Worm (Caenorhabditis elegans) whole organism, late embryonic: ENCODE data around the gene sri-6.

Experiments used
- ceh-19 ChIP-seq: fragments of 200-800 bp; sonication (Bioruptor generic); optimal IDR thresholded peaks from 2 replicates; lab custom pipeline; 2018; ENCODE audit warnings: mild to moderate bottlenecking, missing genetic modification characterization, missing compliant biosample characterization
- fkh-10 ChIP-seq: fragments of 150-350 bp; optimal IDR thresholded peaks from 2 replicates; lab custom pipeline; 2014; ENCODE audit warnings: missing biosample characterization, missing genetic modification reagents, missing genetic modification characterization
- gmeb-2 ChIP-seq: sonication (generic microtip); optimal IDR thresholded peaks from 2 replicates; lab custom pipeline; 2016; ENCODE audit warnings: missing genetic modification characterization, inconsistent platforms, missing compliant biosample characterization
- nfya-1 ChIP-seq: sonication (generic microtip); optimal IDR thresholded peaks from 2 replicates; lab custom pipeline; 2017; ENCODE audit warnings: missing genetic modification characterization, mild to moderate bottlenecking, missing compliant biosample characterization, antibody characterized with exemption, moderate library complexity
- nhr-11 ChIP-seq: fragments of 150-350 bp; optimal IDR thresholded peaks from 2 replicates; lab custom pipeline; 2014; ENCODE audit warnings: missing biosample characterization, missing genetic modification characterization
- odd-2 ChIP-seq: sonication (generic microtip); optimal IDR thresholded peaks from 2 replicates; lab custom pipeline; 2017; ENCODE audit warnings: antibody characterized with exemption, mild to moderate bottlenecking, missing genetic modification characterization, missing compliant biosample characterization
- sox-4 ChIP-seq: sonication (generic microtip); optimal IDR thresholded peaks from 2 replicates; lab custom pipeline; 2017; ENCODE audit warnings: mild to moderate bottlenecking, missing genetic modification characterization, inconsistent platforms, missing compliant biosample characterization

DNA sequence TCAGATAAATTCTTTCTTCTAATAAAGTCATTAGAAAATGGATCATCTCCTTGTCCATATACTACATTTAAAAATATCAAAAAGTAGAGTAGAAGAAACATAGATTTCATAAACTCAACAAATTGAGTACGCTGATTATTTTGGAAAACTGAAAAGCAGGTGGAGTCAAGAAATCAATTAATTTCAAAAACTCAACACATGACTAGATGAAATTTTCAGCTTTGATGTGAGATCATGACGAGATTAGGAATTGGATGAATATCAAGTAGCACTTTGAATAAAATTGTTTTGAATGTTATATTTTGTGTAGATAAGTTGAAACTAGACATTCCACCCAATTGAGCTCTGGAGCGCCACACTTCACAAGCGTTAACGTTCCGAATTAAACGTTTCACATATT is 10.1 kb downstream of the sri-6 start, which contains the start of gene F57B1.1:
- TF ChIP-seq odd-2 (tag; lab: Kevin White, UChicago) (no peak), gmeb-2 (tag; lab: Kevin White, UChicago) (no peak), nhr-11 (no peak), fkh-10 (GFP tag; lab: Kevin White, UChicago) (no peak), sox-4 (tag; lab: Kevin White, UChicago) (no peak), nfya-1 (tag; lab: Kevin White, UChicago) (no peak), ceh-19 (GFP tag; lab: Kevin White, UChicago) (no peak)
